Worm (Caenorhabditis elegans) whole organism, young adult: Measurements from ENCODE around the gene ZK666.15.

Experiments
- D2030.7 ChIP-seq: fragments of 200-800 bp; sonication (Bioruptor generic); IDR thresholded peaks from 2 replicates; pipeline ENCODE4 v1.3.6; 2022; ENCODE audit warnings: missing genetic modification reagents, missing genetic modification characterization, missing compliant biosample characterization
- F10E7.11 ChIP-seq: sonication (generic microtip); optimal IDR thresholded peaks from 2 replicates; lab custom pipeline; 2017; ENCODE audit warnings: mild to moderate bottlenecking, missing genetic modification characterization, moderate library complexity, missing compliant biosample characterization
- F33H1.4 ChIP-seq: fragments of 200-800 bp; sonication (Bioruptor generic); IDR thresholded peaks from 2 replicates; pipeline ENCODE4 v1.3.6; 2022; ENCODE audit warnings: missing genetic modification reagents, missing genetic modification characterization, missing compliant biosample characterization
- K12H6.12 ChIP-seq: fragments of 200-800 bp; sonication (Bioruptor generic); optimal IDR thresholded peaks from 2 replicates; lab custom pipeline; 2018; ENCODE audit warnings: mild to moderate bottlenecking, missing genetic modification characterization, missing compliant biosample characterization
- ama-1 ChIP-seq, 3 experiments: fragments of 150-350 bp in 1 of 3; sonication (generic microtip) in 2 of 3; optimal IDR thresholded peaks; 2 replicates each; lab custom pipeline; 2014 to 2018; ENCODE audit warnings: missing biosample characterization in 2 of 3, missing genetic modification characterization in 2 of 3, missing genetic modification reagents in 2 of 3
- ceh-40 ChIP-seq: fragments of 200-800 bp; sonication (Bioruptor generic); IDR thresholded peaks from 2 replicates; pipeline ENCODE4 v1.3.6; 2022; ENCODE audit warnings: missing genetic modification characterization, missing compliant biosample characterization
- nfya-1 ChIP-seq: sonication (generic microtip); optimal IDR thresholded peaks from 2 replicates; lab custom pipeline; 2017; ENCODE audit warnings: antibody characterized with exemption, missing compliant biosample characterization, missing genetic modification characterization, borderline replicate concordance; ENCODE audit not compliant: insufficient read depth
- pha-4 ChIP-seq: fragments of 150-350 bp; sonication (generic microtip); optimal IDR thresholded peaks from 2 replicates; lab custom pipeline; 2014; ENCODE audit warnings: missing biosample characterization, missing genetic modification reagents, missing genetic modification characterization

DNA sequence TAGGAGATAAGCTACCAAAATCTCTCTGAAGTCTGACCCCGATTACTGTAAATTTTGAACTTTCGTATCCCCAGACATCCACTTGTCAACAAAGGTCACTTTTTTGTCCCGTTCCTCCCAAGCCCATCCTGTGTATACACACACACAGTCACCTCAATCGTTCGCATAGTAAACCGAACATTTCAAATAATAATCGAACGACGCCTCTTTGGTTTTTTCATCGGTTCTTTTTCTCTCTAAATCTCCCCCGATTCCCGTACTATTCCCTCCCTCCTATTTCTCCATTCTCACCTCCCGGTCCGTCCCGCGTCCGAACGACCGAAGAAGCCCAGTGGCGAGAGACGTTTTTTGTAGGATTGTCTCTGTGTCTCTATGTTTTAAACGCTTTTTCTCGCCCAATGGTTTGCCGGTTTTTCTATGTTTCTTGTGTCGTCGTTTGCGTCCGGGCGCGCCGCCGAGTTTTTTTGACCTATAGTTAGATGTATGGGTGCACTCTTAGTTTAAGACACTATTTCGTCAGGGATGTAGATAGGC is 42.4 kb downstream of the ZK666.15 start:
- TF ChIP-seq ceh-40: no peak
- no peak for TF ChIP-seq nfya-1
- TF ChIP-seq ama-1 (optimal IDR thresholded peaks at IDR 0.05; lab: Kevin White, UChicago): no peak
- no peak for TF ChIP-seq ama-1 (GFP tag; optimal IDR thresholded peaks at IDR 0.05; lab: Kevin White, UChicago)
- TF ChIP-seq K12H6.12 (tag; lab: Kevin White, UChicago): no peak
- TF ChIP-seq F10E7.11 (tag; lab: Kevin White, UChicago): no peak
- no peak for TF ChIP-seq pha-4
- no peak for TF ChIP-seq D2030.7 (GFP tag; lab: Robert Waterston, UW)
- no peak for TF ChIP-seq F33H1.4
